Fruit fly (Drosophila melanogaster) whole organism, embryonic: ENCODE measurements around the gene Sas-4.

Source experiments
- Awh ChIP-seq: fragments of 200-800 bp; sonication (Bioruptor generic); IDR thresholded peaks from 2 replicates; pipeline ENCODE4, ENCODE4 v1.3.6; 2022; ENCODE audit warnings: missing biosample characterization, missing genetic modification characterization
- Bdp1 ChIP-seq: fragments of 200-800 bp; sonication (Bioruptor generic); optimal IDR thresholded peaks from 3 replicates; lab custom pipeline; 2016; ENCODE audit warnings: missing biosample characterization, missing genetic modification characterization
- CG10959 ChIP-seq: fragments of 200-800 bp; sonication (Bioruptor generic); IDR thresholded peaks from 2 replicates; pipeline ENCODE4 v1.3.6; 2022; ENCODE audit warnings: missing biosample characterization, missing genetic modification characterization
- CG11504 ChIP-seq: fragments of 200-800 bp; sonication (Bioruptor generic); optimal IDR thresholded peaks from 3 replicates; lab custom pipeline; 2019; ENCODE audit warnings: missing biosample characterization, mild to moderate bottlenecking, missing genetic modification characterization, moderate library complexity
- CG11695 ChIP-seq: fragments of 200-800 bp; sonication (Bioruptor generic); IDR thresholded peaks from 3 replicates; pipeline ENCODE4 v1.3.6; 2022; ENCODE audit warnings: missing biosample characterization, missing genetic modification characterization
- CG17568 ChIP-seq: fragments of 200-800 bp; sonication (Bioruptor generic); optimal IDR thresholded peaks from 2 replicates; lab custom pipeline; 2018; ENCODE audit warnings: missing biosample characterization, mild to moderate bottlenecking, missing genetic modification characterization, moderate library complexity
- CG17802 ChIP-seq: fragments of 200-800 bp; sonication (Bioruptor generic); optimal IDR thresholded peaks from 2 replicates; lab custom pipeline; 2018; ENCODE audit warnings: missing biosample characterization, mild to moderate bottlenecking, missing genetic modification characterization, moderate library complexity
- CG1792 ChIP-seq: fragments of 200-800 bp; sonication (Bioruptor generic); optimal IDR thresholded peaks from 2 replicates; lab custom pipeline; 2016; ENCODE audit warnings: missing biosample characterization, missing genetic modification characterization
- CG2199 ChIP-seq: fragments of 200-800 bp; sonication (Bioruptor generic); IDR thresholded peaks from 3 replicates; pipeline ENCODE4 v1.3.6; 2022; ENCODE audit warnings: missing biosample characterization, missing genetic modification characterization
- CG2712 ChIP-seq: fragments of 200-800 bp; optimal IDR thresholded peaks from 3 replicates; lab custom pipeline; 2019; ENCODE audit warnings: missing biosample characterization, mild to moderate bottlenecking, missing genetic modification characterization, moderate library complexity
- CG3163 ChIP-seq: fragments of 200-800 bp; sonication (Bioruptor generic); optimal IDR thresholded peaks from 3 replicates; lab custom pipeline; 2016; ENCODE audit warnings: missing biosample characterization, missing genetic modification characterization
- CG32532 ChIP-seq: fragments of 200-800 bp; sonication (Bioruptor generic); IDR thresholded peaks from 2 replicates; pipeline ENCODE4 v1.3.6; 2022; ENCODE audit warnings: missing biosample characterization, missing genetic modification characterization
- CG32772 ChIP-seq: fragments of 200-800 bp; sonication (Bioruptor generic); IDR thresholded peaks from 2 replicates; pipeline ENCODE4 v1.3.6; 2022; ENCODE audit warnings: missing biosample characterization, missing genetic modification characterization
- CG33213 ChIP-seq: fragments of 200-800 bp; sonication (Bioruptor generic); optimal IDR thresholded peaks from 3 replicates; lab custom pipeline; 2016; ENCODE audit warnings: missing biosample characterization, missing genetic modification characterization
- CG33557 ChIP-seq: fragments of 200-800 bp; sonication (Bioruptor generic); optimal IDR thresholded peaks from 2 replicates; lab custom pipeline; 2019; ENCODE audit warnings: missing biosample characterization, mild to moderate bottlenecking, missing genetic modification characterization, moderate library complexity
- CG3838 ChIP-seq: fragments of 200-800 bp; sonication (Bioruptor generic); optimal IDR thresholded peaks from 3 replicates; lab custom pipeline; 2016; ENCODE audit warnings: missing biosample characterization, missing genetic modification characterization
- CG4328 ChIP-seq: fragments of 200-800 bp; sonication (Bioruptor generic); optimal IDR thresholded peaks from 3 replicates; lab custom pipeline; 2017; ENCODE audit warnings: missing biosample characterization, missing genetic modification reagents, missing genetic modification characterization
- CG4707 ChIP-seq: fragments of 200-800 bp; sonication (Bioruptor generic); optimal IDR thresholded peaks from 2 replicates; lab custom pipeline; 2018; ENCODE audit warnings: missing biosample characterization, mild to moderate bottlenecking, missing genetic modification characterization, moderate library complexity
- CG8924 ChIP-seq: fragments of 200-800 bp; optimal IDR thresholded peaks from 3 replicates; lab custom pipeline; 2019; ENCODE audit warnings: missing biosample characterization, mild to moderate bottlenecking, missing genetic modification characterization, moderate library complexity
- CG9437 ChIP-seq: fragments of 200-800 bp; sonication (Bioruptor generic); optimal IDR thresholded peaks from 2 replicates; lab custom pipeline; 2018; ENCODE audit warnings: missing biosample characterization, mild to moderate bottlenecking, missing genetic modification characterization
- Chrac-16 ChIP-seq: fragments of 200-800 bp; sonication (Bioruptor generic); optimal IDR thresholded peaks from 3 replicates; lab custom pipeline; 2016; ENCODE audit warnings: missing biosample characterization, missing genetic modification characterization
- CoRest ChIP-seq: fragments of 200-800 bp; sonication (Bioruptor generic); optimal IDR thresholded peaks from 3 replicates; lab custom pipeline; 2018; ENCODE audit warnings: missing biosample characterization, mild to moderate bottlenecking, missing genetic modification characterization, moderate library complexity
- CrebB ChIP-seq: fragments of 200-800 bp; sonication (Bioruptor generic); optimal IDR thresholded peaks from 3 replicates; lab custom pipeline; 2018; ENCODE audit warnings: missing biosample characterization, mild to moderate bottlenecking, missing genetic modification characterization
- Hr78 ChIP-seq, 2 experiments: fragments of 200-800 bp in 1 of 2; fragments of >200 bp in 1 of 2; sonication (Bioruptor generic) in 1 of 2; optimal IDR thresholded peaks; 2 replicates each; lab custom pipeline; 2017 to 2019; ENCODE audit warnings: missing biosample characterization in 2 of 2, missing genetic modification characterization in 2 of 2, mild to moderate bottlenecking in 1 of 2, moderate library complexity in 1 of 2
- Myb ChIP-seq: fragments of 200-800 bp; sonication (Bioruptor generic); optimal IDR thresholded peaks from 2 replicates; lab custom pipeline; 2016; ENCODE audit warnings: missing biosample characterization, missing genetic modification characterization
- NFAT ChIP-seq: fragments of 200-800 bp; sonication (Bioruptor generic); IDR thresholded peaks from 2 replicates; pipeline ENCODE4 v1.3.6; 2022; ENCODE audit warnings: missing biosample characterization, missing genetic modification characterization
- Optix ChIP-seq: fragments of 200-800 bp; sonication (Bioruptor generic); IDR thresholded peaks from 3 replicates; pipeline ENCODE4 v1.3.6; 2022; ENCODE audit warnings: missing biosample characterization, missing genetic modification characterization
- Spps ChIP-seq: fragments of 200-800 bp; sonication (Bioruptor generic); optimal IDR thresholded peaks from 2 replicates; lab custom pipeline; 2018; ENCODE audit warnings: missing biosample characterization, mild to moderate bottlenecking, missing genetic modification characterization
- bsh ChIP-seq, 2 experiments: fragments of 200-800 bp; sonication (Bioruptor generic); optimal IDR thresholded peaks; 2 replicates each; lab custom pipeline; 2017 to 2018; ENCODE audit warnings: mild to moderate bottlenecking in 2 of 2, missing biosample characterization in 2 of 2, missing genetic modification characterization in 2 of 2, moderate library complexity in 1 of 2
- chm ChIP-seq: fragments of 200-800 bp; sonication (Bioruptor generic); IDR thresholded peaks from 2 replicates; pipeline ENCODE4 v1.3.6; 2022; ENCODE audit warnings: missing biosample characterization, missing genetic modification characterization
- crol ChIP-seq: fragments of 200-800 bp; sonication (Bioruptor generic); IDR thresholded peaks from 2 replicates; pipeline ENCODE4 v1.3.6; 2022; ENCODE audit warnings: missing biosample characterization, missing genetic modification characterization
- dmrt99B ChIP-seq: fragments of 200-800 bp; sonication (Bioruptor generic); optimal IDR thresholded peaks from 2 replicates; lab custom pipeline; 2018; ENCODE audit warnings: missing biosample characterization, mild to moderate bottlenecking, missing genetic modification characterization, moderate library complexity
- fd64A ChIP-seq: fragments of 200-800 bp; sonication (Bioruptor generic); optimal IDR thresholded peaks from 3 replicates; lab custom pipeline; 2018; ENCODE audit warnings: missing biosample characterization, mild to moderate bottlenecking, missing genetic modification characterization
- gcm2 ChIP-seq: fragments of 200-800 bp; sonication (Bioruptor generic); optimal IDR thresholded peaks from 2 replicates; lab custom pipeline; 2016; ENCODE audit warnings: missing biosample characterization, missing genetic modification characterization
- hkb ChIP-seq, 2 experiments: fragments of 200-800 bp in 1 of 2; fragments of >200 bp in 1 of 2; sonication (Bioruptor generic) in 1 of 2; IDR thresholded peaks in 1 of 2; optimal IDR thresholded peaks in 1 of 2; 2 replicates each; pipeline versions ENCODE4 v1.3.6 to Lab custom; 2017 to 2022; ENCODE audit warnings: missing biosample characterization in 1 of 2, missing genetic modification characterization in 1 of 2
- onecut ChIP-seq: fragments of 200-800 bp; sonication (Bioruptor generic); IDR thresholded peaks from 2 replicates; pipeline ENCODE4 v1.3.6; 2022; ENCODE audit warnings: missing biosample characterization, missing genetic modification characterization
- pita ChIP-seq: fragments of 200-800 bp; sonication (Bioruptor generic); optimal IDR thresholded peaks from 2 replicates; lab custom pipeline; 2017; ENCODE audit warnings: missing biosample characterization, mild to moderate bottlenecking, missing genetic modification characterization
- sim ChIP-seq: fragments of 200-800 bp; sonication (Bioruptor generic); IDR thresholded peaks from 2 replicates; pipeline ENCODE4 v1.3.6; 2022; ENCODE audit warnings: missing biosample characterization, missing genetic modification characterization
- slou ChIP-seq: fragments of 200-800 bp; sonication (Bioruptor generic); optimal IDR thresholded peaks from 3 replicates; lab custom pipeline; 2016; ENCODE audit warnings: missing biosample characterization, missing genetic modification characterization
- so ChIP-seq: fragments of 200-800 bp; sonication (Bioruptor generic); IDR thresholded peaks from 3 replicates; pipeline ENCODE4 v1.3.6; 2022; ENCODE audit warnings: missing biosample characterization, missing genetic modification characterization
- trem ChIP-seq: fragments of 200-800 bp; optimal IDR thresholded peaks from 3 replicates; lab custom pipeline; 2019; ENCODE audit warnings: missing biosample characterization, mild to moderate bottlenecking, missing genetic modification characterization, moderate library complexity
- unc-4 ChIP-seq: fragments of 200-800 bp; sonication (Bioruptor generic); IDR thresholded peaks from 2 replicates; pipeline ENCODE4 v1.3.6; 2022; ENCODE audit warnings: missing biosample characterization, missing genetic modification characterization; ENCODE audit not compliant: partially characterized antibody
- z ChIP-seq: fragments of 200-800 bp; sonication (Bioruptor generic); IDR thresholded peaks from 3 replicates; pipeline ENCODE4 v1.3.6; 2022; ENCODE audit warnings: missing biosample characterization, missing genetic modification characterization
- zfh1 ChIP-seq: fragments of 200-800 bp; sonication (Bioruptor generic); IDR thresholded peaks from 3 replicates; pipeline ENCODE4 v1.3.6; 2022; ENCODE audit warnings: missing biosample characterization, missing genetic modification characterization

Gene Sas-4

dm6 chr3R:7150544-7151406, at the start of gene Sas-4, which contains the start of gene gfzf (continued):
- TF ChIP-seq CrebB (tag; lab: Kevin White, UChicago) (no peak), CG10959 (GFP tag; lab: Robert Waterston, UW) (no peak), Myb (peak; percentile 38), zfh1 (GFP tag; lab: Robert Waterston, UW) (peak; percentile 70; the same call in 2 of the 3 replicates), sim (GFP tag; lab: Robert Waterston, UW) (no peak), Spps (tag; lab: Kevin White, UChicago) (no peak), CG1792 (GFP tag; lab: Kevin White, UChicago) (no peak), slou (GFP tag; lab: Kevin White, UChicago) (peak; percentile 39), CG2712 (tag; lab: Kevin White, UChicago) (peak; percentile 63), CG11695 (GFP tag; lab: Robert Waterston, UW) (peak; percentile 52; the same call in 1 of the 3 replicates), chm (GFP tag; lab: Robert Waterston, UW) (no peak), unc-4 (GFP tag; lab: Robert Waterston, UW) (no peak)

dm6 chr3R:7102853-7103833, 48.0 kb upstream of the Sas-4 start:
- TF ChIP-seq trem (peak; percentile 8), Chrac-16 (GFP tag; lab: Kevin White, UChicago) (no peak), hkb (optimal IDR thresholded peaks at IDR 0.05; lab: Kevin White, UChicago) (no peak), hkb (GFP tag; IDR thresholded peaks at IDR 0.05; lab: Robert Waterston, UW) (peak; percentile 23; the same call in 1 of the 2 replicates), CG8924 (tag; lab: Kevin White, UChicago) (peak; percentile 33), CG3163 (GFP tag; lab: Kevin White, UChicago) (peak; percentile 17), pita (GFP tag; lab: Kevin White, UChicago) (no peak), crol (GFP tag; lab: Robert Waterston, UW) (peak; percentile 91), CG32772 (GFP tag; lab: Robert Waterston, UW) (no peak), CG3838 (peak; percentile 1), CG9437 (no peak), bsh (GFP tag; optimal IDR thresholded peaks at IDR 0.05; lab: Kevin White, UChicago) (peak; percentile 7 to 11), Bdp1 (GFP tag; lab: Kevin White, UChicago) (no peak), CG4328 (GFP tag; lab: Kevin White, UChicago) (no peak), NFAT (GFP tag; lab: Robert Waterston, UW) (no peak), CG33213 (GFP tag; lab: Kevin White, UChicago) (no peak), CoRest (tag; lab: Kevin White, UChicago) (no peak), dmrt99B (tag; lab: Kevin White, UChicago) (peak; percentile 4), onecut (peak; percentile 10; the same call in 1 of the 2 replicates), CG33557 (GFP tag; lab: Kevin White, UChicago) (no peak), CG4707 (peak; percentile 42), Awh (GFP tag; lab: Robert Waterston, UW) (no peak; the same call in 1 of the 2 replicates), CG11504 (peak; percentile 81), CG17802 (tag; lab: Kevin White, UChicago) (no peak), so (0 out of 3 replicates have a peak, but pooled peaks have one; percentile 9), z (GFP tag; lab: Robert Waterston, UW) (peak; percentile 78), CG32532 (GFP tag; lab: Robert Waterston, UW) (0 out of 2 replicates have a peak, but pooled peaks have one; percentile 21), CG2199 (GFP tag; lab: Robert Waterston, UW) (peak; percentile 86; the same call in 1 of the 3 replicates), Optix (GFP tag; lab: Robert Waterston, UW) (no peak), Hr78 (GFP tag; optimal IDR thresholded peaks at IDR 0.05; lab: Kevin White, UChicago) (peak in 1 of 2 experiments; percentile 14), gcm2 (no peak), CG17568 (GFP tag; lab: Kevin White, UChicago) (no peak), fd64A (GFP tag; lab: Kevin White, UChicago) (peak; percentile 19)
